Worm (Caenorhabditis elegans): Measurements from ENCODE around the gene F54E7.9.

ce11 chrIII:5678935-5679334 lies 1.2 kb upstream of the F54E7.9 start, which contains the start of the genes ska-3 and rps-12:
- TF ChIP-seq flt-1 (GFP tag; IDR thresholded peaks at IDR 0.05) (peak; percentile 87), tab-1 (GFP tag; IDR thresholded peaks at IDR 0.05) (peak; percentile 71; the same call in 1 of the 2 replicates), T22C8.4 (GFP tag; IDR thresholded peaks at IDR 0.05) (peak; percentile 57; the same call in 1 of the 2 replicates), med-1 (GFP tag; optimal IDR thresholded peaks at IDR 0.05; ENCODE audit: insufficient read depth) (peak; percentile 45), ref-1 (GFP tag; conservative IDR thresholded peaks at IDR 0.05) (no peak), cog-1 (tag; optimal IDR thresholded peaks at IDR 0.05) (peak; percentile 97), ztf-29 (GFP tag; IDR thresholded peaks at IDR 0.05) (no peak), ztf-23 (GFP tag; IDR thresholded peaks at IDR 0.05) (peak; percentile 92), klf-2 (GFP tag; conservative IDR thresholded peaks at IDR 0.05) (0 out of 2 replicates have a peak, but pooled peaks have one; percentile 42)

Data from whole organism, midembryonic.